ENCODE assay signal across 1 fruit fly cellular context in genomic region chr2L:15407514-15407913, dm6.
TF ChIP-seq lines count a peak whose summit lies in the region.

No protein-coding gene starts in this region.

TF ChIP-seq in whole organism, prepupa, 60 proteins besides CTCF, POLR2A, EP300 and RAD21 (continued from another document):
- no peak for TF ChIP-seq Eip75B (GFP tag; optimal IDR thresholded peaks at IDR 0.05; lab: Kevin White, UChicago)
- no peak for TF ChIP-seq CG11762 (GFP tag; optimal IDR thresholded peaks at IDR 0.05; lab: Kevin White, UChicago; ENCODE audit: insufficient read depth)
- TF ChIP-seq CG15336 (GFP tag; IDR thresholded peaks at IDR 0.05; lab: Robert Waterston, UW) = no peak
- TF ChIP-seq eg (GFP tag; IDR thresholded peaks at IDR 0.05; lab: Robert Waterston, UW) = no peak
- no peak for TF ChIP-seq Gug (GFP tag; IDR thresholded peaks at IDR 0.05; lab: Robert Waterston, UW)
- TF ChIP-seq Sox102F (GFP tag; optimal IDR thresholded peaks at IDR 0.05; lab: Kevin White, UChicago) = peak; percentile 6
- no peak for TF ChIP-seq CG6808 (GFP tag; optimal IDR thresholded peaks at IDR 0.05; lab: Kevin White, UChicago)
- no peak for TF ChIP-seq CG11902 (GFP tag; optimal IDR thresholded peaks at IDR 0.05; lab: Kevin White, UChicago)
- no peak for TF ChIP-seq CG6276 (GFP tag; optimal IDR thresholded peaks at IDR 0.05; lab: Kevin White, UChicago)
- peak; percentile 73 for TF ChIP-seq Met (GFP tag; optimal IDR thresholded peaks at IDR 0.05; lab: Kevin White, UChicago)
- no peak for TF ChIP-seq CG10631 (GFP tag; optimal IDR thresholded peaks at IDR 0.05; lab: Kevin White, UChicago)
- TF ChIP-seq Eip78C (GFP tag; lab: Kevin White, UChicago) = no peak
- no peak for TF ChIP-seq dac (GFP tag; optimal IDR thresholded peaks at IDR 0.05; lab: Kevin White, UChicago)
